Worm (Caenorhabditis elegans) whole organism, L4 larva: Measurements from ENCODE around the gene amx-1.

Experiments
- F37D6.2 ChIP-seq: sonication (generic microtip); optimal IDR thresholded peaks from 2 replicates; lab custom pipeline; 2016; ENCODE audit warnings: mild to moderate bottlenecking, missing genetic modification characterization, missing compliant biosample characterization
- ama-1 ChIP-seq: fragments of 150-350 bp; optimal IDR thresholded peaks from 2 replicates; lab custom pipeline; 2014; ENCODE audit warnings: inconsistent platforms, mixed read lengths
- dve-1 ChIP-seq: sonication (generic microtip); optimal IDR thresholded peaks from 2 replicates; lab custom pipeline; 2017; ENCODE audit warnings: antibody characterized with exemption, mild to moderate bottlenecking, missing genetic modification characterization, missing compliant biosample characterization; ENCODE audit not compliant: insufficient read depth
- lin-13 ChIP-seq: fragments of 150-350 bp; optimal IDR thresholded peaks from 2 replicates; lab custom pipeline; 2014; ENCODE audit warnings: missing biosample characterization, missing genetic modification reagents, missing genetic modification characterization
- lin-15B ChIP-seq: fragments of 150-350 bp; sonication (generic microtip); optimal IDR thresholded peaks from 3 replicates; lab custom pipeline; 2014; ENCODE audit warnings: missing biosample characterization, missing genetic modification characterization
- mdl-1 ChIP-seq, 2 experiments: fragments of 150-350 bp in 1 of 2; sonication (generic microtip) in 1 of 2; optimal IDR thresholded peaks; 2 replicates each; lab custom pipeline; 2014 to 2017; ENCODE audit warnings: missing biosample characterization in 2 of 2, missing genetic modification characterization in 2 of 2
- mdt-29 ChIP-seq: fragments of 200-800 bp; sonication (Bioruptor generic); IDR thresholded peaks from 2 replicates; pipeline ENCODE4 v1.3.6; 2022; ENCODE audit warnings: missing genetic modification reagents, missing genetic modification characterization, missing compliant biosample characterization
- nhr-102 ChIP-seq: sonication (generic microtip); optimal IDR thresholded peaks from 2 replicates; lab custom pipeline; 2016; ENCODE audit warnings: mild to moderate bottlenecking, missing genetic modification characterization, moderate library complexity, missing compliant biosample characterization
- nhr-11 ChIP-seq: fragments of 150-350 bp; optimal IDR thresholded peaks from 2 replicates; lab custom pipeline; 2014; ENCODE audit warnings: missing biosample characterization, missing genetic modification characterization
- nhr-76 ChIP-seq: fragments of 150-350 bp; optimal IDR thresholded peaks from 2 replicates; lab custom pipeline; 2014; ENCODE audit warnings: missing biosample characterization, missing genetic modification characterization
- snpc-4 ChIP-seq: fragments of 150-350 bp; optimal IDR thresholded peaks from 2 replicates; lab custom pipeline; 2014; ENCODE audit warnings: missing biosample characterization, missing genetic modification characterization
- zag-1 ChIP-seq: fragments of 150-350 bp; optimal IDR thresholded peaks from 2 replicates; lab custom pipeline; 2014; ENCODE audit warnings: missing biosample characterization, missing genetic modification characterization

- TF ChIP-seq ama-1 (lab: Kevin White, UChicago) (no peak), lin-13 (GFP tag; lab: Kevin White, UChicago) (no peak), nhr-11 (tag; lab: Kevin White, UChicago) (no peak), nhr-102 (tag; lab: Kevin White, UChicago) (no peak), F37D6.2 (tag; lab: Kevin White, UChicago) (no peak), mdt-29 (GFP tag; lab: Robert Waterston, UW) (no peak), dve-1 (tag; lab: Kevin White, UChicago) (no peak), nhr-76 (no peak), snpc-4 (no peak), mdl-1 (tag; optimal IDR thresholded peaks at IDR 0.05; lab: Kevin White, UChicago) (no peak), lin-15B (no peak), zag-1 (tag; lab: Kevin White, UChicago) (no peak)
These were observed 15.3 kb upstream of the amx-1 start for ce11 chrIII:3806883-3807282.
